Worm (Caenorhabditis elegans) whole organism, L4/young adult: ENCODE measurements around the gene B0280.9.
A peak's percentile ranks its signal among the peaks of the same experiment; 100 is the strongest.
"Not testable (repeated sequence)": the region's sequence is repeated elsewhere in the genome, so short reads cannot be mapped to it uniquely, and the experiment has no call there.

Experiments
- W03F9.2 ChIP-seq: fragments of 150-350 bp; optimal IDR thresholded peaks from 2 replicates; lab custom pipeline; 2014; ENCODE audit warnings: missing biosample characterization, missing genetic modification characterization
- dao-5 ChIP-seq: sonication (generic microtip); optimal IDR thresholded peaks from 2 replicates; lab custom pipeline; 2016; ENCODE audit warnings: missing genotype, missing genetic modification characterization, moderate library complexity, missing compliant biosample characterization
- him-1 ChIP-seq: sonication (generic microtip); optimal IDR thresholded peaks from 2 replicates; lab custom pipeline; 2016; ENCODE audit warnings: missing genotype, missing genetic modification reagents, missing genetic modification characterization, missing compliant biosample characterization

B0280.9 gene

ce11 chrIII:7152569-7152968 lies 29.9 kb upstream of the B0280.9 start:
- TF ChIP-seq W03F9.2 = no peak
- TF ChIP-seq him-1 (tag; lab: Kevin White, UChicago) = no peak
- TF ChIP-seq dao-5 = no peak

- TF ChIP-seq dao-5 (no peak), W03F9.2 (no peak), him-1 (tag; lab: Kevin White, UChicago) (no peak)
Observed at ce11 chrIII:7150162-7150561, 27.5 kb upstream of the B0280.9 start.

ce11 chrIII:7148191-7148590 lies 25.5 kb upstream of the B0280.9 start:
- no peak for TF ChIP-seq him-1 (tag; lab: Kevin White, UChicago)
- TF ChIP-seq W03F9.2 = no peak
- no peak for TF ChIP-seq dao-5

- TF ChIP-seq him-1 (tag; lab: Kevin White, UChicago) = no peak
Observed at ce11 chrIII:7146341-7146740, 23.6 kb upstream of the B0280.9 start.

ce11 chrIII:7144749-7145148 lies 22.1 kb upstream of the B0280.9 start, which contains the start of gene glr-2:
glr-2 (minus strand) TSS chrIII:7144959.
- TF ChIP-seq him-1 (tag; lab: Kevin White, UChicago) (no peak), W03F9.2 (no peak), dao-5 (no peak)

ce11 chrIII:7142172-7142601 lies 19.5 kb upstream of the B0280.9 start:
- TF ChIP-seq W03F9.2 = no peak
- no peak for TF ChIP-seq dao-5
- no peak for TF ChIP-seq him-1 (tag; lab: Kevin White, UChicago)

ce11 chrIII:7141285-7141715 lies 18.6 kb upstream of the B0280.9 start:
- TF ChIP-seq W03F9.2 (peak; percentile 66), dao-5 (no peak)

ce11 chrIII:7140228-7140710 lies 17.6 kb upstream of the B0280.9 start:
- TF ChIP-seq W03F9.2 (no peak), dao-5 (no peak), him-1 (tag; lab: Kevin White, UChicago) (no peak)

- TF ChIP-seq him-1 (tag; lab: Kevin White, UChicago) (no peak), dao-5 (no peak), W03F9.2 (no peak)
Observed at ce11 chrIII:7138178-7138577, 15.5 kb upstream of the B0280.9 start, which contains the start of gene B0280.11. B0280.11 (minus strand) TSS chrIII:7138278.

ce11 chrIII:7136015-7136414 lies 13.3 kb upstream of the B0280.9 start, which contains the start of gene B0280.17:
B0280.17 (minus strand) TSS chrIII:7136115.
- TF ChIP-seq W03F9.2 = no peak
- no peak for TF ChIP-seq him-1 (tag; lab: Kevin White, UChicago)
- no peak for TF ChIP-seq dao-5

- no peak for TF ChIP-seq him-1 (tag; lab: Kevin White, UChicago)
- TF ChIP-seq dao-5 = no peak
- no peak for TF ChIP-seq W03F9.2
Observed at ce11 chrIII:7133559-7133958, 10.9 kb upstream of the B0280.9 start, which contains the start of the genes pot-1 and ggtb-1. pot-1 (minus strand) TSS chrIII:7133678. ggtb-1 (plus strand) TSS chrIII:7133766.

- TF ChIP-seq dao-5; him-1 (tag; lab: Kevin White, UChicago); W03F9.2: not testable (repeated sequence)
Observed at ce11 chrIII:7128601-7129000, 5.9 kb upstream of the B0280.9 start, which contains the start of gene viro-2. viro-2 (plus strand) TSS chrIII:7128901.

ce11 chrIII:7124364-7124763 lies 1.7 kb upstream of the B0280.9 start, which contains the start of gene B0280.2:
B0280.2 (plus strand) TSS chrIII:7124664.
- no peak for TF ChIP-seq dao-5
- no peak for TF ChIP-seq W03F9.2
- TF ChIP-seq him-1 (tag; lab: Kevin White, UChicago) = no peak

- no peak for TF ChIP-seq W03F9.2
- no peak for TF ChIP-seq dao-5
- no peak for TF ChIP-seq him-1 (tag; lab: Kevin White, UChicago)
Observed at ce11 chrIII:7120477-7120876, 2.2 kb downstream of the B0280.9 start.

- TF ChIP-seq him-1 (tag; lab: Kevin White, UChicago) = no peak
- TF ChIP-seq W03F9.2 = peak; percentile 56
Observed at ce11 chrIII:7116615-7117252, 6.0 kb downstream of the B0280.9 start.
